Worm (Caenorhabditis elegans) whole organism, L4 larva: Measurements from ENCODE around the gene str-174.

Source experiments
- F44E2.7 ChIP-seq: fragments of 200-800 bp; sonication (Bioruptor generic); IDR thresholded peaks from 2 replicates; pipeline ENCODE4 v2.1.2; 2022; ENCODE audit warnings: missing genetic modification characterization, missing compliant biosample characterization
- lim-7 ChIP-seq: fragments of 200-800 bp; sonication (Bioruptor generic); IDR thresholded peaks from 2 replicates; pipeline ENCODE4 v1.3.6; 2022; ENCODE audit warnings: missing genetic modification characterization, missing compliant biosample characterization
- lin-13 ChIP-seq: fragments of 150-350 bp; optimal IDR thresholded peaks from 2 replicates; lab custom pipeline; 2014; ENCODE audit warnings: missing biosample characterization, missing genetic modification reagents, missing genetic modification characterization
- lin-39 ChIP-seq: fragments of 150-350 bp; optimal IDR thresholded peaks from 2 replicates; lab custom pipeline; 2014; ENCODE audit warnings: missing biosample characterization, missing genetic modification reagents, missing genetic modification characterization
- madf-9 ChIP-seq: fragments of 200-800 bp; sonication (Bioruptor generic); conservative IDR thresholded peaks from 2 replicates; pipeline ENCODE4 v1.3.6; 2022; ENCODE audit warnings: missing genetic modification reagents, missing genetic modification characterization, missing compliant biosample characterization
- nhr-237 ChIP-seq: sonication (generic microtip); optimal IDR thresholded peaks from 2 replicates; lab custom pipeline; 2017; ENCODE audit warnings: missing biosample characterization, missing genetic modification characterization
- nhr-76 ChIP-seq: fragments of 150-350 bp; optimal IDR thresholded peaks from 2 replicates; lab custom pipeline; 2014; ENCODE audit warnings: missing biosample characterization, missing genetic modification characterization

- TF ChIP-seq lim-7 (no peak), F44E2.7 (GFP tag; lab: Robert Waterston, UW) (no peak), madf-9 (GFP tag; lab: Robert Waterston, UW) (no peak), nhr-237 (tag; lab: Kevin White, UChicago) (no peak), nhr-76 (no peak), lin-13 (GFP tag; lab: Kevin White, UChicago) (no peak), lin-39 (tag; lab: Kevin White, UChicago) (no peak)
These were observed 32.5 kb downstream of the str-174 start for ce11 chrIV:4842030-4842429.
